Comparison of ENCODE assay signal across 5 worm cellular contexts in the genomic region with DNA sequence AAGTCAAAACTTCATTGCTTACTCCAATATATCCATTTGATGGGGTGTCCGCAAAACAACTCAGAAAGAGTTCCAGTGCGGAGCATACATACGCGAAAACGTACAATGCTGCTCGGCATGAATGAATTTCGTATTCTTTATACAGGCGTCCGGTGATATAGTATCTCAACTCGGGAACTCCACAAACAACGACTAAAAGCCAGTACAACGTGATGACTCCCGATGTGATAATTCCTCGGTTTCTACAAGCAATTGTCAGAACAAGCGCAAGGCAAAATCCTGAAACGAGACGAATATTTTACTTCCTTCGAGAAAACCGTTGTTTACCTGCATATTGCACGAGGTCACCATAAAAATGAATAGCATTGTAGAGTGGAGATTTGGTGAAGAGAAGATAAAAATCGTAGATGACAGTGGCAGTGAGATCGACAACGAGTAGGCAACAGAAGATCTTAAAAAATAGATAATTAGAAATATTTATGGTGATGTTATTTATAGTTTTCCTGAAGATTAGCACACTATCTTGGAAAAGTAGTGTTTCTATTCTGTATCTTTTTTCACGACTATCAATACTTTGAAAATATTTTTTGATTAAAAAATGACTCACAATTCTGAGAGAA.
TF ChIP-seq lines count a peak whose summit lies in the region.

No protein-coding gene starts in this region.

TF ChIP-seq in whole organism, L1 larva, 84 proteins besides CTCF, POLR2A, EP300 and RAD21:
- TF ChIP-seq nhr-85 (tag; lab: Kevin White, UChicago) (peak; percentile 63), sup-37 (GFP tag; optimal IDR thresholded peaks at IDR 0.05; lab: Kevin White, UChicago) (no peak)

TF ChIP-seq in whole organism, L2 larva, 48 proteins besides CTCF, POLR2A, EP300 and RAD21:
- no peak for TF ChIP-seq peb-1 (tag; optimal IDR thresholded peaks at IDR 0.05; lab: Kevin White, UChicago)
- TF ChIP-seq dmd-4 (tag; optimal IDR thresholded peaks at IDR 0.05; lab: Kevin White, UChicago) = no peak
- no peak for TF ChIP-seq nhr-237 (tag; optimal IDR thresholded peaks at IDR 0.05; lab: Kevin White, UChicago)
- TF ChIP-seq ceh-16 (tag; optimal IDR thresholded peaks at IDR 0.05; lab: Kevin White, UChicago) = peak; percentile 11
- no peak for TF ChIP-seq nhr-10 (tag; optimal IDR thresholded peaks at IDR 0.05; lab: Kevin White, UChicago)
- TF ChIP-seq nhr-25 (tag; optimal IDR thresholded peaks at IDR 0.05; lab: Kevin White, UChicago) = peak; percentile 11
- no peak for TF ChIP-seq lsy-2 (tag; optimal IDR thresholded peaks at IDR 0.05; lab: Kevin White, UChicago)
- peak; percentile 41 for TF ChIP-seq elt-1 (tag; optimal IDR thresholded peaks at IDR 0.05; lab: Kevin White, UChicago)
TF ChIP-seq in whole organism, L2 larva: peak in this region for 3.

TF ChIP-seq in whole organism, L3 larva, 47 proteins besides CTCF, POLR2A, EP300 and RAD21:
- TF ChIP-seq ceh-9 (tag; optimal IDR thresholded peaks at IDR 0.05; lab: Kevin White, UChicago) (no peak), elt-1 (tag; optimal IDR thresholded peaks at IDR 0.05; lab: Kevin White, UChicago) (peak; percentile 90)

TF ChIP-seq in whole organism, L4 larva, 104 proteins besides CTCF, POLR2A, EP300 and RAD21:
- TF ChIP-seq snpc-4 (tag; optimal IDR thresholded peaks at IDR 0.05; lab: Kevin White, UChicago) = no peak
- no peak for TF ChIP-seq ZK337.2 (GFP tag; IDR thresholded peaks at IDR 0.05; lab: Robert Waterston, UW)
- no peak for TF ChIP-seq pqm-1 (tag; optimal IDR thresholded peaks at IDR 0.05; lab: Kevin White, UChicago)
- TF ChIP-seq attf-4 (tag; optimal IDR thresholded peaks at IDR 0.05; lab: Kevin White, UChicago) = no peak
- no peak for TF ChIP-seq fos-1 (tag; optimal IDR thresholded peaks at IDR 0.05; lab: Kevin White, UChicago)
- no peak for TF ChIP-seq Y75B8A.6 (GFP tag; IDR thresholded peaks at IDR 0.05; lab: Robert Waterston, UW)
- no peak for TF ChIP-seq ces-1 (GFP tag; optimal IDR thresholded peaks at IDR 0.05; lab: Kevin White, UChicago)
- TF ChIP-seq pha-4 (GFP tag; IDR thresholded peaks at IDR 0.05; lab: Robert Waterston, UW) = no peak
- no peak for TF ChIP-seq pha-4 (tag; optimal IDR thresholded peaks at IDR 0.05; lab: Kevin White, UChicago)
- peak; percentile 41 for TF ChIP-seq aha-1 (tag; lab: Kevin White, UChicago)
- TF ChIP-seq ceh-82 (tag; optimal IDR thresholded peaks at IDR 0.05; lab: Kevin White, UChicago) = no peak
- TF ChIP-seq dve-1 (tag; optimal IDR thresholded peaks at IDR 0.05; lab: Kevin White, UChicago; ENCODE audit: insufficient read depth) = no peak
- no peak for TF ChIP-seq mxl-3 (GFP tag; optimal IDR thresholded peaks at IDR 0.05; lab: Kevin White, UChicago)
- no peak for TF ChIP-seq F10B5.3 (tag; optimal IDR thresholded peaks at IDR 0.05; lab: Kevin White, UChicago)
- TF ChIP-seq dmd-9 (GFP tag; IDR thresholded peaks at IDR 0.05; lab: Robert Waterston, UW) = no peak
- no peak for TF ChIP-seq php-3 (GFP tag; IDR thresholded peaks at IDR 0.05; lab: Robert Waterston, UW)
- no peak for TF ChIP-seq cey-2 (tag; optimal IDR thresholded peaks at IDR 0.05; lab: Kevin White, UChicago; ENCODE audit: borderline replicate concordance, insufficient read depth)
- no peak for TF ChIP-seq spr-1 (tag; optimal IDR thresholded peaks at IDR 0.05; lab: Kevin White, UChicago)
- TF ChIP-seq unc-62 (GFP tag; optimal IDR thresholded peaks at IDR 0.05 in 1 of 2; lab: Kevin White, UChicago) = peak in 1 of 2 experiments; percentile 93
- TF ChIP-seq unc-62 (tag; optimal IDR thresholded peaks at IDR 0.05; lab: Kevin White, UChicago) = no peak

TF ChIP-seq in whole organism, mixed stage, embryonic, 35 proteins besides CTCF, POLR2A, EP300 and RAD21:
- TF ChIP-seq zip-8 (tag; optimal IDR thresholded peaks at IDR 0.05; lab: Kevin White, UChicago) (no peak), elt-1 (tag; optimal IDR thresholded peaks at IDR 0.05; lab: Kevin White, UChicago; ENCODE audit: borderline replicate concordance, insufficient read depth) (peak; percentile 65)
